Fruit fly (Drosophila melanogaster) whole organism, embryonic: ENCODE results near the gene CG13077.

Experiments
- Adf1 ChIP-seq: fragments of 200-800 bp; sonication (Bioruptor generic); IDR thresholded peaks from 2 replicates; pipeline ENCODE4 v1.3.6; 2022; ENCODE audit warnings: missing biosample characterization, missing genetic modification characterization
- BEAF-32 ChIP-seq: fragments of 200-800 bp; sonication (Bioruptor generic); optimal IDR thresholded peaks from 3 replicates; lab custom pipeline; 2017; ENCODE audit warnings: missing biosample characterization, missing genetic modification characterization, mild to moderate bottlenecking, moderate library complexity, missing genetic modification reagents
- CG10462 ChIP-seq: fragments of 200-800 bp; sonication (Bioruptor generic); optimal IDR thresholded peaks from 2 replicates; lab custom pipeline; 2016; ENCODE audit warnings: missing biosample characterization, missing genetic modification characterization
- CG11085 ChIP-seq: fragments of 200-800 bp; sonication (Bioruptor generic); IDR thresholded peaks from 2 replicates; pipeline ENCODE4 v1.3.6; 2022; ENCODE audit warnings: missing biosample characterization, missing genetic modification characterization
- CG11504 ChIP-seq: fragments of 200-800 bp; sonication (Bioruptor generic); optimal IDR thresholded peaks from 3 replicates; lab custom pipeline; 2019; ENCODE audit warnings: missing biosample characterization, mild to moderate bottlenecking, missing genetic modification characterization, moderate library complexity
- CG12236 ChIP-seq: fragments of 200-800 bp; sonication (Bioruptor generic); optimal IDR thresholded peaks from 2 replicates; lab custom pipeline; 2016; ENCODE audit warnings: missing biosample characterization, missing genetic modification characterization
- CG1233 ChIP-seq: fragments of 200-800 bp; sonication (Bioruptor generic); optimal IDR thresholded peaks from 4 replicates; lab custom pipeline; 2018; ENCODE audit warnings: missing biosample characterization, mild to moderate bottlenecking, missing genetic modification characterization
- CG2199 ChIP-seq: fragments of 200-800 bp; sonication (Bioruptor generic); IDR thresholded peaks from 3 replicates; pipeline ENCODE4 v1.3.6; 2022; ENCODE audit warnings: missing biosample characterization, missing genetic modification characterization
- CG31388 ChIP-seq: fragments of 200-800 bp; sonication (Bioruptor generic); optimal IDR thresholded peaks from 2 replicates; lab custom pipeline; 2016; ENCODE audit warnings: missing biosample characterization, missing genetic modification characterization
- CG3281 ChIP-seq: fragments of 200-800 bp; sonication (Bioruptor generic); optimal IDR thresholded peaks from 3 replicates; lab custom pipeline; 2017; ENCODE audit warnings: missing biosample characterization, mild to moderate bottlenecking, missing genetic modification characterization
- CG33213 ChIP-seq: fragments of 200-800 bp; sonication (Bioruptor generic); optimal IDR thresholded peaks from 3 replicates; lab custom pipeline; 2016; ENCODE audit warnings: missing biosample characterization, missing genetic modification characterization
- CG34376 ChIP-seq: fragments of 200-800 bp; sonication (Bioruptor generic); optimal IDR thresholded peaks from 2 replicates; lab custom pipeline; 2018; ENCODE audit warnings: missing biosample characterization, mild to moderate bottlenecking, missing genetic modification characterization
- CG3726 ChIP-seq: fragments of 200-800 bp; sonication (Bioruptor generic); IDR thresholded peaks from 3 replicates; pipeline ENCODE4, ENCODE4 v1.3.6; 2022; ENCODE audit warnings: missing biosample characterization, missing genetic modification characterization
- CG7839 ChIP-seq: fragments of 200-800 bp; sonication (Bioruptor generic); optimal IDR thresholded peaks from 3 replicates; lab custom pipeline; 2018; ENCODE audit warnings: missing biosample characterization, mild to moderate bottlenecking, missing genetic modification characterization, moderate library complexity
- CG7963 ChIP-seq: fragments of 200-800 bp; sonication (Bioruptor generic); IDR thresholded peaks from 3 replicates; pipeline ENCODE4 v1.3.6; 2022; ENCODE audit warnings: missing biosample characterization, missing genetic modification characterization; ENCODE audit not compliant: partially characterized antibody
- CG8281 ChIP-seq: fragments of 200-800 bp; sonication (Bioruptor generic); optimal IDR thresholded peaks from 2 replicates; lab custom pipeline; 2018; ENCODE audit warnings: missing biosample characterization, mild to moderate bottlenecking, missing genetic modification characterization, moderate library complexity
- CG9437 ChIP-seq: fragments of 200-800 bp; sonication (Bioruptor generic); optimal IDR thresholded peaks from 2 replicates; lab custom pipeline; 2018; ENCODE audit warnings: missing biosample characterization, mild to moderate bottlenecking, missing genetic modification characterization
- Dad ChIP-seq: fragments of 200-800 bp; sonication (Bioruptor generic); optimal IDR thresholded peaks from 3 replicates; lab custom pipeline; 2016; ENCODE audit warnings: missing biosample characterization, missing genetic modification characterization
- Dip3 ChIP-seq: fragments of 200-800 bp; sonication (Bioruptor generic); optimal IDR thresholded peaks from 3 replicates; lab custom pipeline; 2016; ENCODE audit warnings: missing biosample characterization, missing genetic modification characterization
- Gug ChIP-seq: fragments of 200-800 bp; sonication (Bioruptor generic); IDR thresholded peaks from 4 replicates; pipeline ENCODE4 v1.3.6; 2022; ENCODE audit warnings: missing biosample characterization, missing genetic modification characterization
- H15 ChIP-seq: fragments of 200-800 bp; sonication (Bioruptor generic); IDR thresholded peaks from 3 replicates; pipeline ENCODE4 v1.3.6; 2022; ENCODE audit warnings: missing biosample characterization, missing genetic modification characterization
- HLHmδ ChIP-seq: fragments of 200-800 bp; sonication (Bioruptor generic); optimal IDR thresholded peaks from 2 replicates; lab custom pipeline; 2018; ENCODE audit warnings: missing biosample characterization, mild to moderate bottlenecking, missing genetic modification characterization, moderate library complexity
- Hr3 ChIP-seq: fragments of 200-800 bp; sonication (Bioruptor generic); optimal IDR thresholded peaks from 3 replicates; lab custom pipeline; 2016; ENCODE audit warnings: missing biosample characterization, missing genetic modification characterization
- Hr39 ChIP-seq: fragments of >200 bp; optimal IDR thresholded peaks from 2 replicates; lab custom pipeline; 2017
- Hsf ChIP-seq: fragments of 200-800 bp; sonication (Bioruptor generic); optimal IDR thresholded peaks from 3 replicates; lab custom pipeline; 2016; ENCODE audit warnings: missing biosample characterization, missing genetic modification characterization
- MTF-1 ChIP-seq: fragments of 200-800 bp; sonication (Bioruptor generic); optimal IDR thresholded peaks from 2 replicates; lab custom pipeline; 2018; ENCODE audit warnings: missing biosample characterization, mild to moderate bottlenecking, missing genetic modification characterization, borderline replicate concordance
- Mad ChIP-seq: fragments of 200-800 bp; sonication (Bioruptor generic); optimal IDR thresholded peaks from 2 replicates; lab custom pipeline; 2016; ENCODE audit warnings: missing biosample characterization, missing genetic modification characterization
- Med ChIP-seq: fragments of 200-800 bp; sonication (Bioruptor generic); peaks from one replicate; lab custom pipeline; 2016; ENCODE audit warnings: missing biosample characterization, missing genetic modification characterization, mild to moderate bottlenecking, inconsistent platforms, moderate library complexity
- Nf-YB ChIP-seq: fragments of 200-800 bp; sonication (Bioruptor generic); optimal IDR thresholded peaks from 3 replicates; lab custom pipeline; 2019; ENCODE audit warnings: missing biosample characterization, mild to moderate bottlenecking, missing genetic modification characterization, moderate library complexity
- NfI ChIP-seq: fragments of 200-800 bp; sonication (Bioruptor generic); optimal IDR thresholded peaks from 3 replicates; lab custom pipeline; 2018; ENCODE audit warnings: missing biosample characterization, mild to moderate bottlenecking, missing genetic modification characterization, moderate library complexity
- Rfx ChIP-seq: fragments of 200-800 bp; sonication (Bioruptor generic); IDR thresholded peaks from 2 replicates; pipeline ENCODE4 v1.3.6; 2022; ENCODE audit warnings: missing biosample characterization, missing genetic modification characterization
- bowl ChIP-seq: fragments of 200-800 bp; sonication (Bioruptor generic); IDR thresholded peaks from 2 replicates; pipeline ENCODE4 v1.3.6; 2022; ENCODE audit warnings: missing biosample characterization, missing genetic modification characterization
- crp ChIP-seq, 2 experiments: fragments of 200-800 bp; sonication (Bioruptor generic); optimal IDR thresholded peaks; 2 replicates in 1 of 2; 3 replicates in 1 of 2; lab custom pipeline; 2017; ENCODE audit warnings: missing biosample characterization in 2 of 2, missing genetic modification characterization in 2 of 2, mild to moderate bottlenecking in 1 of 2, moderate library complexity in 1 of 2
- ftz-f1 ChIP-seq: fragments of 200-800 bp; sonication (Bioruptor generic); optimal IDR thresholded peaks from 2 replicates; lab custom pipeline; 2016; ENCODE audit warnings: missing biosample characterization, missing genetic modification characterization
- gcm2 ChIP-seq: fragments of 200-800 bp; sonication (Bioruptor generic); optimal IDR thresholded peaks from 2 replicates; lab custom pipeline; 2016; ENCODE audit warnings: missing biosample characterization, missing genetic modification characterization
- grau ChIP-seq: fragments of 200-800 bp; optimal IDR thresholded peaks from 3 replicates; lab custom pipeline; 2019; ENCODE audit warnings: missing biosample characterization, mild to moderate bottlenecking, missing genetic modification characterization, moderate library complexity
- grn ChIP-seq: fragments of 200-800 bp; sonication (Bioruptor generic); optimal IDR thresholded peaks from 3 replicates; lab custom pipeline; 2017; ENCODE audit warnings: missing biosample characterization, missing genetic modification characterization
- ken ChIP-seq: fragments of 200-800 bp; sonication (Bioruptor generic); IDR thresholded peaks from 3 replicates; pipeline ENCODE4 v1.3.6; 2022; ENCODE audit warnings: missing biosample characterization, missing genetic modification characterization
- nau ChIP-seq: fragments of 200-800 bp; sonication (Bioruptor generic); optimal IDR thresholded peaks from 3 replicates; lab custom pipeline; 2017; ENCODE audit warnings: missing biosample characterization, mild to moderate bottlenecking, missing genetic modification characterization, missing genetic modification reagents
- nerfin-1 ChIP-seq: fragments of 200-800 bp; sonication (Bioruptor generic); optimal IDR thresholded peaks from 3 replicates; lab custom pipeline; 2019; ENCODE audit warnings: missing biosample characterization, mild to moderate bottlenecking, missing genetic modification characterization, moderate library complexity
- pan ChIP-seq, 4 experiments: fragments of >200 bp in 3 of 4; fragments of 200-800 bp in 1 of 4; sonication (Bioruptor generic) in 1 of 4; optimal IDR thresholded peaks in 3 of 4; IDR thresholded peaks in 1 of 4; 2 replicates each; pipeline versions ENCODE4 v1.3.6 to Lab custom; 2017 to 2022; ENCODE audit warnings: missing biosample characterization in 2 of 4, missing genetic modification characterization in 2 of 4, mixed read lengths in 1 of 4
- pb ChIP-seq: fragments of 200-800 bp; sonication (Bioruptor generic); optimal IDR thresholded peaks from 3 replicates; lab custom pipeline; 2016; ENCODE audit warnings: missing biosample characterization, missing genetic modification characterization
- sens-2 ChIP-seq: fragments of 200-800 bp; sonication (Bioruptor generic); IDR thresholded peaks from 2 replicates; pipeline ENCODE4 v1.3.6; 2022; ENCODE audit warnings: missing biosample characterization, missing genetic modification characterization
- ssp ChIP-seq: fragments of 200-800 bp; sonication (Bioruptor generic); IDR thresholded peaks from 2 replicates; pipeline ENCODE4 v1.3.6; 2022; ENCODE audit warnings: missing biosample characterization, missing genetic modification characterization
- tap ChIP-seq: fragments of 200-800 bp; optimal IDR thresholded peaks from 3 replicates; lab custom pipeline; 2019; ENCODE audit warnings: missing biosample characterization, mild to moderate bottlenecking, missing genetic modification characterization, moderate library complexity
- tna ChIP-seq: fragments of 200-800 bp; sonication (Bioruptor generic); IDR thresholded peaks from 2 replicates; pipeline ENCODE4 v1.3.6; 2022; ENCODE audit warnings: missing biosample characterization, missing genetic modification characterization; ENCODE audit not compliant: partially characterized antibody
- unc-4 ChIP-seq: fragments of 200-800 bp; sonication (Bioruptor generic); IDR thresholded peaks from 2 replicates; pipeline ENCODE4 v1.3.6; 2022; ENCODE audit warnings: missing biosample characterization, missing genetic modification characterization; ENCODE audit not compliant: partially characterized antibody
- vfl ChIP-seq: fragments of 200-800 bp; sonication (Bioruptor generic); optimal IDR thresholded peaks from 2 replicates; lab custom pipeline; 2016; ENCODE audit warnings: missing biosample characterization, missing genetic modification characterization
- vnd ChIP-seq: fragments of 200-800 bp; sonication (Bioruptor generic); IDR thresholded peaks from 3 replicates; pipeline ENCODE4 v1.3.6; 2022; ENCODE audit warnings: missing biosample characterization, missing genetic modification characterization; ENCODE audit not compliant: partially characterized antibody

The CG13077 gene

DNA sequence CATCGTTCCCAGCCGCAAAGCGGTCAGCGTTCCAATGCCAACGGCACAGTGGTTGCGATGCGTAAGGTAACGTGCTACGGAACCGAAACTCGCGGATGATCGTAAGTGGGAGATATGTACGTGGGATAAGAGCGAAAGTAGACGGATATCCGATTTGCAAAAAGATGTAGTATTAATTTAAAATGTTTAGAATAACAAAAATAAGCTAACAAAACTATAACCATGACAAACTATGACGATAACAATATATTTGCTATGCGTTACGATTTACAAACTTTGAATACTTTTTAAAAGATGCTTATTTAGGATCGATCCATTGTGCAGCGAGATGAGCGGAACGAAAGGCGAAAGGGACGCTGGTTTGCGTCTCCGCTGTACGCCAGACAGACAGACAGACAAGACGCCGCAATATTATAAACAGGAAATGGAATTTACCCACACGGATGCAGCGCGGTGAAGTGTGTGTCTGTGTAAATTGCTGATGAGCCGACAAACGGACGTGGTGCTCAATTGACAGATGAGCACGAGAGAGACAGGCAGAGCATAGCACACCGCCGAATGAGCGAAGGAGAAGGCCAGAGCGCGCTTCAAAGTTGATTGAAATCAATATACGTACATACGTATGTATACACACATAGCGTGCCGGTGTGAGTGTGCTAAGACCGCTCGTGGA lies 10.1 kb downstream of the CG13077 start (continued):
- TF ChIP-seq pb, result peak; percentile 96
- TF ChIP-seq Hsf (GFP tag; lab: Kevin White, UChicago), result peak; percentile 98
- peak; percentile 35 for TF ChIP-seq MTF-1 (GFP tag; lab: Kevin White, UChicago)
- TF ChIP-seq Dip3, result peak; percentile 97
- no peak for TF ChIP-seq CG7963 (GFP tag; lab: Robert Waterston, UW)
- peak; percentile 89 for TF ChIP-seq ken (GFP tag; lab: Robert Waterston, UW)
- TF ChIP-seq bowl, result peak; percentile 47; the same call in 1 of the 2 replicates
- TF ChIP-seq BEAF-32 (GFP tag; lab: Kevin White, UChicago), result peak; percentile 26
- TF ChIP-seq pan (optimal IDR thresholded peaks at IDR 0.05; lab: Kevin White, UChicago), result no peak
- peak in 1 of 2 experiments; percentile 95 for TF ChIP-seq pan (GFP tag; optimal IDR thresholded peaks at IDR 0.05 in 1 of 2, IDR thresholded peaks at IDR 0.05 in 1 of 2)
- TF ChIP-seq grau (tag; lab: Kevin White, UChicago), result peak; percentile 96
- peak; percentile 59 for TF ChIP-seq Adf1 (GFP tag; lab: Robert Waterston, UW)
- peak; percentile 88 for TF ChIP-seq CG31388 (GFP tag; lab: Kevin White, UChicago)
- peak; percentile 82 for TF ChIP-seq ftz-f1 (GFP tag; lab: Kevin White, UChicago)
- peak; percentile 97 for TF ChIP-seq Gug
- peak; percentile 96 for TF ChIP-seq CG10462 (GFP tag; lab: Kevin White, UChicago)
- peak; percentile 96 for TF ChIP-seq Rfx (GFP tag; lab: Robert Waterston, UW)
- TF ChIP-seq vfl (GFP tag; lab: Kevin White, UChicago), result peak; percentile 94
- TF ChIP-seq CG9437, result peak; percentile 94
- peak; percentile 90 for TF ChIP-seq H15
- peak; percentile 90 for TF ChIP-seq CG33213 (GFP tag; lab: Kevin White, UChicago)
- peak; percentile 96 for TF ChIP-seq Dad (GFP tag; lab: Kevin White, UChicago)
- peak; percentile 79 for TF ChIP-seq CG8281 (tag; lab: Kevin White, UChicago)
- TF ChIP-seq tna (GFP tag; lab: Robert Waterston, UW), result no peak
- peak; percentile 97 for TF ChIP-seq Hr3
- TF ChIP-seq Nf-YB, result peak; percentile 85
- peak; percentile 87 for TF ChIP-seq gcm2 (GFP tag; lab: Kevin White, UChicago)
- peak; percentile 96 for TF ChIP-seq CG11504 (tag; lab: Kevin White, UChicago)
- TF ChIP-seq crp (GFP tag; optimal IDR thresholded peaks at IDR 0.05; lab: Kevin White, UChicago), result peak in 1 of 2 experiments; percentile 69
- TF ChIP-seq Med (GFP tag; lab: Kevin White, UChicago), result peak; percentile 99
- TF ChIP-seq CG1233 (GFP tag; lab: Kevin White, UChicago), result peak; percentile 96
- TF ChIP-seq CG12236 (GFP tag; lab: Kevin White, UChicago), result peak; percentile 90
- peak; percentile 96 for TF ChIP-seq Mad (GFP tag; lab: Kevin White, UChicago)
- TF ChIP-seq CG3281 (GFP tag; lab: Kevin White, UChicago), result peak; percentile 97
- peak; percentile 27; the same call in 1 of the 2 replicates for TF ChIP-seq sens-2 (GFP tag; lab: Robert Waterston, UW)
- no peak for TF ChIP-seq vnd (GFP tag; lab: Robert Waterston, UW)
- no peak for TF ChIP-seq unc-4
- peak; percentile 98 for TF ChIP-seq HLHmδ
- TF ChIP-seq CG3726, result peak; percentile 93; the same call in 2 of the 3 replicates
- TF ChIP-seq ssp, result peak; percentile 85
- peak; percentile 91 for TF ChIP-seq nau (GFP tag; lab: Kevin White, UChicago)
- peak; percentile 98 for TF ChIP-seq CG7839
- no peak for TF ChIP-seq Hr39
- peak; percentile 97 for TF ChIP-seq NfI (GFP tag; lab: Kevin White, UChicago)
- TF ChIP-seq CG2199 (GFP tag; lab: Robert Waterston, UW), result peak; percentile 58; the same call in 1 of the 3 replicates
- TF ChIP-seq nerfin-1 (tag; lab: Kevin White, UChicago), result peak; percentile 80
- peak; percentile 78 for TF ChIP-seq grn
- peak; percentile 88 for TF ChIP-seq CG34376
- peak; percentile 89 for TF ChIP-seq tap (tag; lab: Kevin White, UChicago)
- TF ChIP-seq CG11085, result peak; percentile 93
